Fruit fly (Drosophila melanogaster) whole organism, wandering third instar larva: ENCODE data around the gene GluRIIB.

Experiments used
- Abd-B ChIP-seq: fragments of >200 bp; optimal IDR thresholded peaks from 2 replicates; lab custom pipeline; 2017; ENCODE audit warnings: missing biosample characterization, missing genetic modification characterization
- CG9705 ChIP-seq: fragments of 200-800 bp; sonication (Bioruptor generic); optimal IDR thresholded peaks from 2 replicates; lab custom pipeline; 2018; ENCODE audit warnings: missing biosample characterization, mild to moderate bottlenecking, missing genetic modification characterization
- CrebA ChIP-seq: fragments of 200-800 bp; sonication (Bioruptor generic); optimal IDR thresholded peaks from 2 replicates; lab custom pipeline; 2016; ENCODE audit warnings: missing biosample characterization, mild to moderate bottlenecking, missing genetic modification characterization, borderline replicate concordance
- Dfd ChIP-seq: fragments of >200 bp; optimal IDR thresholded peaks from 2 replicates; lab custom pipeline; 2017; ENCODE audit warnings: missing biosample characterization, missing genetic modification characterization
- Dif ChIP-seq: fragments of 200-275, 200-300 bp; sonication (Bioruptor generic); optimal IDR thresholded peaks from 2 replicates; lab custom pipeline; 2018; ENCODE audit warnings: missing biosample characterization, missing genetic modification characterization; ENCODE audit not compliant: partially characterized antibody
- GATAd ChIP-seq: sonication (Bioruptor generic); optimal IDR thresholded peaks from 2 replicates; lab custom pipeline; 2016; ENCODE audit warnings: missing biosample characterization, missing genetic modification characterization
- Hnf4 ChIP-seq: fragments of 200-800 bp; sonication (Bioruptor generic); optimal IDR thresholded peaks from 2 replicates; lab custom pipeline; 2016; ENCODE audit warnings: missing biosample characterization, mild to moderate bottlenecking, missing genetic modification characterization
- Hr78 ChIP-seq: fragments of >200 bp; optimal IDR thresholded peaks from 2 replicates; lab custom pipeline; 2017; ENCODE audit warnings: missing biosample characterization, missing genetic modification characterization
- Hr83 ChIP-seq: fragments of 200-300 bp; sonication (Bioruptor generic); optimal IDR thresholded peaks from 2 replicates; lab custom pipeline; 2016; ENCODE audit warnings: missing biosample characterization, mild to moderate bottlenecking, missing genetic modification characterization, moderate library complexity; ENCODE audit not compliant: poor library complexity, severe bottlenecking
- Jra ChIP-seq: sonication (Bioruptor generic); optimal IDR thresholded peaks from 2 replicates; lab custom pipeline; 2016; ENCODE audit warnings: missing biosample characterization, missing genetic modification characterization
- Mio ChIP-seq: sonication (Bioruptor generic); optimal IDR thresholded peaks from 2 replicates; lab custom pipeline; 2016; ENCODE audit warnings: missing biosample characterization, missing genetic modification characterization
- Myc ChIP-seq: fragments of >200 bp; optimal IDR thresholded peaks from 2 replicates; lab custom pipeline; 2017
- N ChIP-seq: fragments of >200 bp; optimal IDR thresholded peaks from 2 replicates; lab custom pipeline; 2018; ENCODE audit warnings: missing biosample characterization, missing external identifiers, missing genetic modification characterization
- OdsH ChIP-seq: fragments of 200-800 bp; sonication (Bioruptor generic); optimal IDR thresholded peaks from 2 replicates; lab custom pipeline; 2016; ENCODE audit warnings: missing biosample characterization, mild to moderate bottlenecking, missing genetic modification characterization
- Rel ChIP-seq, 2 experiments: fragments of 200-800 bp; sonication (Bioruptor generic) in 1 of 2; optimal IDR thresholded peaks; 2 replicates in 1 of 2; 3 replicates in 1 of 2; lab custom pipeline; 2016 to 2019; ENCODE audit warnings: mild to moderate bottlenecking in 2 of 2, missing biosample characterization in 2 of 2, missing genetic modification characterization in 2 of 2, moderate library complexity in 1 of 2
- Vsx2 ChIP-seq: fragments of 200-300, 225-300 bp; sonication (Bioruptor generic); optimal IDR thresholded peaks from 2 replicates; lab custom pipeline; 2018; ENCODE audit warnings: missing biosample characterization, missing genetic modification characterization; ENCODE audit not compliant: partially characterized antibody
- dl ChIP-seq, 2 experiments: fragments of 175-275, 200-275 bp in 1 of 2; fragments of 200-275 bp in 1 of 2; sonication (Bioruptor generic); optimal IDR thresholded peaks; lab custom pipeline; 2018; ENCODE audit warnings: mild to moderate bottlenecking in 2 of 2, missing biosample characterization in 2 of 2, missing genetic modification characterization in 2 of 2, moderate library complexity in 2 of 2; ENCODE audit not compliant: partially characterized antibody in 2 of 2, insufficient read depth in 1 of 2
- dmrt93B ChIP-seq: fragments of 200-800 bp; sonication (Bioruptor generic); optimal IDR thresholded peaks from 2 replicates; lab custom pipeline; 2018; ENCODE audit warnings: missing biosample characterization, mild to moderate bottlenecking, missing genetic modification characterization
- dsf ChIP-seq: sonication (Bioruptor generic); optimal IDR thresholded peaks from 2 replicates; lab custom pipeline; 2016; ENCODE audit warnings: missing biosample characterization, missing genetic modification characterization, borderline replicate concordance
- ey ChIP-seq: fragments of 200-800 bp; sonication (Bioruptor generic); optimal IDR thresholded peaks from 2 replicates; lab custom pipeline; 2016; ENCODE audit warnings: missing biosample characterization, missing genetic modification characterization
- foxo ChIP-seq, 2 experiments: fragments of 200-800 bp; sonication (Bioruptor generic); optimal IDR thresholded peaks; 2 replicates in 1 of 2; 3 replicates in 1 of 2; lab custom pipeline; 2016 to 2017; ENCODE audit warnings: missing biosample characterization in 2 of 2, missing genetic modification characterization in 2 of 2
- fru ChIP-seq: fragments of 200-800 bp; sonication (Bioruptor generic); optimal IDR thresholded peaks from 3 replicates; lab custom pipeline; 2016; ENCODE audit warnings: missing biosample characterization, mild to moderate bottlenecking, missing genetic modification characterization
- jim ChIP-seq: fragments of 175-275, 200-325 bp; sonication (Bioruptor generic); optimal IDR thresholded peaks from 2 replicates; lab custom pipeline; 2016; ENCODE audit warnings: missing biosample characterization, mild to moderate bottlenecking, missing genetic modification characterization
- pan ChIP-seq: fragments of >200 bp; optimal IDR thresholded peaks from 2 replicates; lab custom pipeline; 2017
- psq ChIP-seq: fragments of 200-800 bp; sonication (Bioruptor generic); optimal IDR thresholded peaks from 3 replicates; lab custom pipeline; 2017; ENCODE audit warnings: missing biosample characterization, mild to moderate bottlenecking, missing genetic modification characterization, moderate library complexity
- rgr ChIP-seq: fragments of 200-800 bp; sonication (Bioruptor generic); optimal IDR thresholded peaks from 3 replicates; lab custom pipeline; 2016; ENCODE audit warnings: missing biosample characterization, mild to moderate bottlenecking, missing genetic modification characterization
- tai ChIP-seq: sonication (Bioruptor generic); optimal IDR thresholded peaks from 2 replicates; lab custom pipeline; 2016; ENCODE audit warnings: missing biosample characterization, missing genetic modification characterization
- usp ChIP-seq: fragments of >200 bp; optimal IDR thresholded peaks from 2 replicates; lab custom pipeline; 2017; ENCODE audit warnings: missing biosample characterization, missing genetic modification characterization
- woc ChIP-seq: sonication (Bioruptor generic); optimal IDR thresholded peaks from 2 replicates; lab custom pipeline; 2016; ENCODE audit warnings: missing biosample characterization, mild to moderate bottlenecking, missing genetic modification characterization

Gene GluRIIB

dm6 chr2L:5526738-5527137, 32.4 kb upstream of the GluRIIB start, which contains the start of gene Cox11:
Cox11 (plus strand) TSS chr2L:5526957.
- no peak for TF ChIP-seq GATAd (GFP tag; lab: Kevin White, UChicago)
- TF ChIP-seq Mio, result no peak
- no peak for TF ChIP-seq rgr
- no peak for TF ChIP-seq Vsx2 (GFP tag; lab: Kevin White, UChicago)
- TF ChIP-seq CG9705 (GFP tag; lab: Kevin White, UChicago), result no peak
- no peak for TF ChIP-seq Jra
- no peak for TF ChIP-seq pan (lab: Kevin White, UChicago)
- TF ChIP-seq Abd-B (GFP tag; lab: Kevin White, UChicago), result no peak
- TF ChIP-seq Rel (GFP tag; optimal IDR thresholded peaks at IDR 0.05; lab: Kevin White, UChicago), result no peak
- no peak for TF ChIP-seq Rel (tag; optimal IDR thresholded peaks at IDR 0.05; lab: Kevin White, UChicago)
- TF ChIP-seq Dif (GFP tag; lab: Kevin White, UChicago), result no peak
- TF ChIP-seq usp (GFP tag; lab: Kevin White, UChicago), result no peak
- TF ChIP-seq tai (GFP tag; lab: Kevin White, UChicago), result no peak
- no peak for TF ChIP-seq foxo (GFP tag; optimal IDR thresholded peaks at IDR 0.05; lab: Kevin White, UChicago)
- no peak for TF ChIP-seq Hr83 (GFP tag; lab: Kevin White, UChicago)
- TF ChIP-seq dsf (GFP tag; lab: Kevin White, UChicago), result no peak

DNA sequence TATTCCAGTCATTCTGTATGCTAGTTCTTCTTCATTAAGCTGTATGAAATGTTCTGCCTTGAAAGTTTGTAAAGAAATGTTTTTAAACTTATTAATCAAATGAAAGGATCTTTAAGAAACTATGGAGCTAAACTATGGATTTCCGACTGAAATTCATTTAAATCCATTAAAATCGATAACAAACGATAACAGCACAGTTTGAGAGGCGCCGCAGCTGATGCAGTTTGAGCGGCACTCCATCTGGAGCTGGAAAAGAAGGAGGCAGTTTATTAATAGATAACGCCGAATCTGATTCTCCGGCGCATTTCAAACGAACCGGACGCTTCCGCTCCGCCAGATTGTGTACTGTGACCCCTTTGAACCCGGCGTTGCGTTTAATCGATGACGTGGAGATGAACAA, 31.3 kb upstream of the GluRIIB start, which contains the start of gene CG31915:
CG31915 (plus strand) TSS at position 263 of the 400 bp plus-strand sequence.
- TF ChIP-seq Hnf4 (GFP tag; lab: Kevin White, UChicago) (no peak), rgr (no peak), Myc (lab: Kevin White, UChicago) (peak; percentile 76), Hr83 (GFP tag; lab: Kevin White, UChicago) (no peak), GATAd (GFP tag; lab: Kevin White, UChicago) (no peak), jim (GFP tag; lab: Kevin White, UChicago) (no peak)

DNA sequence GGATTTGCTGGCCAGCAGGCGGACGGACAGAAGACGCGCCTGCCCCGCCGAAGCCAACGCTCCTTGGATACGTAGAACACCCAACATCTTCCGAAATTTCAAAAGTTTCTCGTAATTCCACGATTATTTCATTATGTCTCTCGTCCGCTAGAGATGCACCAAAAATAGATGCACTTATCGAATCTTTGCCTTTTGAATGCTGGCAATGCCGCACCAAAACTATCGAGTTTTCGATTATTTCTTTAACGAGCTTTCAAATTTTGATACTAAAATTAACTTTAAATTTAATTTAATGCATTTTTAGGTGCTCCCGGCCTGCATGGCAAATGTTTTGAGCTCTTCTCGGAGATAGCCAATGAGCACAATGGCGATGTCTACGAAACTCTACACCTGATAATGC, 27.1 kb upstream of the GluRIIB start, which contains the start of gene Coq6:
Coq6 (minus strand) TSS at position 163 of the 400 bp plus-strand sequence.
- TF ChIP-seq woc (GFP tag; lab: Kevin White, UChicago) (no peak), Hr83 (GFP tag; lab: Kevin White, UChicago) (peak; percentile 80)

- TF ChIP-seq CG9705 (GFP tag; lab: Kevin White, UChicago) (no peak), Jra (no peak), Myc (lab: Kevin White, UChicago) (no peak), Vsx2 (GFP tag; lab: Kevin White, UChicago) (no peak)
Measured at dm6 chr2L:5536658-5537057, 22.5 kb upstream of the GluRIIB start, which contains the start of gene tomb. tomb (minus strand) TSS chr2L:5536758.

dm6 chr2L:5537063-5537462, 22.1 kb upstream of the GluRIIB start:
- TF ChIP-seq fru (GFP tag; lab: Kevin White, UChicago) (no peak), N (GFP tag; lab: Kevin White, UChicago) (no peak), psq (no peak), Abd-B (GFP tag; lab: Kevin White, UChicago) (no peak), tai (GFP tag; lab: Kevin White, UChicago) (no peak), Myc (lab: Kevin White, UChicago) (no peak), dsf (GFP tag; lab: Kevin White, UChicago) (no peak), Hr78 (GFP tag; lab: Kevin White, UChicago) (no peak), usp (GFP tag; lab: Kevin White, UChicago) (no peak), Dif (GFP tag; lab: Kevin White, UChicago) (no peak), dmrt93B (no peak), OdsH (GFP tag; lab: Kevin White, UChicago) (no peak), CrebA (no peak), Dfd (GFP tag; lab: Kevin White, UChicago) (no peak), dl (GFP tag; optimal IDR thresholded peaks at IDR 0.05; lab: Kevin White, UChicago; ENCODE audit: insufficient read depth in 1 of 2, partially characterized antibody in 2 of 2) (no peak)

DNA sequence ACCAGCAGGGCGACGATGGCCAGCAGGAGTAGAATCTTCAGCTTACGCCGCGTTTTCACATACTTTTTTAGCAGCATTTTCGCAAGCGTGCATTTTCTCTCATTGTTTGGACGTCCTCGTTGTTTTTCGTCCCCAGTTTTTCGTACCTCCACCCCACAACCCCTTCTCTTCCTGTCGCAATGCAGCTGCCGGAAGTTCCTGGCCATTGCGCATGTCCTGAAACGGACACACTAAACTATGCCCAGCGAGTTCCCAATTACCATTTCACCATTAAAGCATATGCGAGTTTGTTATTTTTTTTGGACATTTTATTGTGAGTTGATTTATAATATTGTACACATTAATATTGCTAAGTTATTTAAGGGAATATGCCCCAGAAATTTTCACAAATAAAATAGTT, 20.1 kb upstream of the GluRIIB start, which contains the start of gene CG14015:
CG14015 (minus strand) TSS at position 163 of the 400 bp plus-strand sequence.
- TF ChIP-seq ey (GFP tag; lab: Kevin White, UChicago) (no peak), Dfd (GFP tag; lab: Kevin White, UChicago) (no peak), woc (GFP tag; lab: Kevin White, UChicago) (no peak), tai (GFP tag; lab: Kevin White, UChicago) (no peak), Dif (GFP tag; lab: Kevin White, UChicago) (no peak), Hr78 (GFP tag; lab: Kevin White, UChicago) (no peak)
- TF ChIP-seq, all 38 proteins: peak for 0
